Fruit fly (Drosophila melanogaster): ENCODE data around the gene Tat.

Tat gene

DNA sequence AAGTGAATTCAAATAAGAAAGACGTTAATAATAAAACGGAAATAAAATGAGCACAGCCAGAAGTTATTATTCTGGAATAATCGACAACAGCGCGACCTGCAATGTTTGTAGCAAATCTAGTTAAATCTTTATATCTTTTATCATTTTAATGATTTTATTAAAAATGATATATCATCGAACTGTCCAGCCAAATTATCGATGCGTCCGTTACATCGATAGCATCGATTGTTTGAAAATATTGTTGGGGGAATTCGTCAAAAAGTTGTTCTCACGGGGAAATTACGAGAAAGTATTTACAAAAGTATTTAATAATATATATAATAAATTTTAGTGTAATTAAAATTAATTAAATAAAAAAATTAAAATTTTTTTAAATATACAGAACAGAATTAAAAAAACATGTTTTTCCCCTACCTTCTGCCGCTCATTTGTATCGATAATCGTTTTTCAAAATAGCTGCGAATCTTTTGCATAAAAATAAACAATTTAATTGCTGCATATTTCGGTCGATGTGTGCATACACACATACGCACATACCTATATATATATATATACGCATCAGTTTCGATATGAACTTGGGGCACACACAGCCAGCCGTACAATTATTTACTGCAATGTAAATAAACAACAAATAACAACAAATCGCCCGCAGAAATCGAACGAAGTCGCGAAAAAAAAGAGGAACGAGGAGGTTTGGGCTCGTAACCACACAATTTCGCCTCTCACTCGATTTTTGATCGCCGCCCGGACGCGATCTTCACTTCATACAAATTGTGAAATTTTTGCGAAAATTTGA is 17.9 kb upstream of the Tat start, which contains the start of gene CG32599 (continued):
- TF ChIP-seq Opbp (GFP tag; IDR thresholded peaks at IDR 0.05; ENCODE audit: partially characterized antibody) (peak; percentile 41; the same call in 1 of the 3 replicates), vnd (GFP tag; IDR thresholded peaks at IDR 0.05; ENCODE audit: partially characterized antibody) (peak; percentile 58; the same call in 2 of the 3 replicates), sens (GFP tag) (peak; percentile 36), CG13287 (GFP tag; IDR thresholded peaks at IDR 0.05; ENCODE audit: partially characterized antibody) (peak; percentile 72), hth (optimal IDR thresholded peaks at IDR 0.05) (no peak), Ssrp (tag; optimal IDR thresholded peaks at IDR 0.05) (peak; percentile 40), dmrt99B (tag; optimal IDR thresholded peaks at IDR 0.05) (peak; percentile 21), az2 (GFP tag; optimal IDR thresholded peaks at IDR 0.05) (peak; percentile 9), Meics (GFP tag; optimal IDR thresholded peaks at IDR 0.05) (peak; percentile 20), Hmr (GFP tag; optimal IDR thresholded peaks at IDR 0.05) (peak; percentile 38), croc (GFP tag; conservative IDR thresholded peaks at IDR 0.05) (no peak), cg (GFP tag; optimal IDR thresholded peaks at IDR 0.05) (no peak), E2f2 (GFP tag; IDR thresholded peaks at IDR 0.05) (peak; percentile 73), p53 (GFP tag; optimal IDR thresholded peaks at IDR 0.05) (no peak), mirr (GFP tag; optimal IDR thresholded peaks at IDR 0.05) (no peak), Chrac-16 (GFP tag; optimal IDR thresholded peaks at IDR 0.05) (no peak), fd64A (GFP tag; optimal IDR thresholded peaks at IDR 0.05) (no peak), exex (tag; optimal IDR thresholded peaks at IDR 0.05) (no peak), NK7.1 (GFP tag; optimal IDR thresholded peaks at IDR 0.05) (no peak), CG32772 (GFP tag; IDR thresholded peaks at IDR 0.05) (peak; percentile 11; the same call in 1 of the 2 replicates), CG17361 (GFP tag; IDR thresholded peaks at IDR 0.05) (peak; percentile 41; the same call in 1 of the 3 replicates), sob (GFP tag; IDR thresholded peaks at IDR 0.05) (peak; percentile 53), CG4282 (GFP tag; optimal IDR thresholded peaks at IDR 0.05) (no peak), hbn (GFP tag; IDR thresholded peaks at IDR 0.05; ENCODE audit: partially characterized antibody) (peak; percentile 47; the same call in 1 of the 2 replicates), CG18599 (GFP tag; optimal IDR thresholded peaks at IDR 0.05) (peak; percentile 10), gcm2 (GFP tag; optimal IDR thresholded peaks at IDR 0.05) (no peak), CG10274 (GFP tag; optimal IDR thresholded peaks at IDR 0.05) (no peak), gro (GFP tag; optimal IDR thresholded peaks at IDR 0.05) (no peak), lola (GFP tag; optimal IDR thresholded peaks at IDR 0.05) (peak in 1 of 3 experiments; percentile 16), CG7271 (tag; optimal IDR thresholded peaks at IDR 0.05) (peak; percentile 30), ato (GFP tag; IDR thresholded peaks at IDR 0.05; ENCODE audit: partially characterized antibody) (0 out of 2 replicates have a peak, but pooled peaks have one; percentile 14), hkb (optimal IDR thresholded peaks at IDR 0.05) (no peak), hkb (GFP tag; IDR thresholded peaks at IDR 0.05) (peak; percentile 54), wek (GFP tag; optimal IDR thresholded peaks at IDR 0.05) (peak; percentile 89), gfzf (GFP tag; optimal IDR thresholded peaks at IDR 0.05) (peak; percentile 27), NFAT (GFP tag; IDR thresholded peaks at IDR 0.05) (no peak), fd3F (GFP tag; optimal IDR thresholded peaks at IDR 0.05) (no peak), slbo (GFP tag; IDR thresholded peaks at IDR 0.05) (peak; percentile 59), CG7963 (GFP tag; IDR thresholded peaks at IDR 0.05; ENCODE audit: partially characterized antibody) (peak; percentile 33; the same call in 1 of the 3 replicates), CG13296 (GFP tag; optimal IDR thresholded peaks at IDR 0.05) (peak; percentile 14), ranshi (GFP tag; IDR thresholded peaks at IDR 0.05) (peak; percentile 40; the same call in 1 of the 2 replicates), pum (GFP tag; optimal IDR thresholded peaks at IDR 0.05) (no peak), zfh1 (GFP tag; IDR thresholded peaks at IDR 0.05) (peak; percentile 70; the same call in 2 of the 3 replicates), CG8924 (tag; optimal IDR thresholded peaks at IDR 0.05) (peak; percentile 51), CG15696 (tag; optimal IDR thresholded peaks at IDR 0.05) (peak; percentile 21), HLH4C (GFP tag; IDR thresholded peaks at IDR 0.05; ENCODE audit: partially characterized antibody) (peak; percentile 81), CG3407 (GFP tag; optimal IDR thresholded peaks at IDR 0.05) (no peak), CG32532 (GFP tag; IDR thresholded peaks at IDR 0.05) (peak; percentile 56)

Data from whole organism, embryonic.